Worm (Caenorhabditis elegans) whole organism, young adult: ENCODE data around the gene Y46G5A.7.

ENCODE experiments used
- B0336.3 ChIP-seq: fragments of 200-800 bp; sonication (Bioruptor generic); IDR thresholded peaks from 2 replicates; pipeline ENCODE4 v1.3.6; 2022; ENCODE audit warnings: missing genetic modification characterization, missing compliant biosample characterization
- D2030.7 ChIP-seq: fragments of 200-800 bp; sonication (Bioruptor generic); IDR thresholded peaks from 2 replicates; pipeline ENCODE4 v1.3.6; 2022; ENCODE audit warnings: missing genetic modification reagents, missing genetic modification characterization, missing compliant biosample characterization
- F33H1.4 ChIP-seq: fragments of 200-800 bp; sonication (Bioruptor generic); IDR thresholded peaks from 2 replicates; pipeline ENCODE4 v1.3.6; 2022; ENCODE audit warnings: missing genetic modification reagents, missing genetic modification characterization, missing compliant biosample characterization
- F39B2.1 ChIP-seq: fragments of 200-800 bp; sonication (Bioruptor generic); IDR thresholded peaks from 2 replicates; pipeline ENCODE4 v1.3.6; 2022; ENCODE audit warnings: missing genetic modification reagents, missing genetic modification characterization, missing compliant biosample characterization
- F57A8.1 ChIP-seq: fragments of 200-800 bp; sonication (Bioruptor generic); optimal IDR thresholded peaks from 2 replicates; lab custom pipeline; 2018; ENCODE audit warnings: mild to moderate bottlenecking, missing genetic modification characterization, moderate library complexity, missing compliant biosample characterization
- Y53F4B.3 ChIP-seq: fragments of 200-800 bp; sonication (Bioruptor generic); IDR thresholded peaks from 2 replicates; pipeline ENCODE4 v1.3.6; 2022; ENCODE audit warnings: missing genetic modification reagents, missing genetic modification characterization, missing compliant biosample characterization
- Y53G8AR.9 ChIP-seq: fragments of 200-800 bp; sonication (Bioruptor generic); conservative IDR thresholded peaks from 2 replicates; pipeline ENCODE4 v1.3.6; 2022; ENCODE audit warnings: missing genetic modification reagents, missing genetic modification characterization, missing compliant biosample characterization
- Y79H2A.3 ChIP-seq: fragments of 200-800 bp; sonication (Bioruptor generic); conservative IDR thresholded peaks from 2 replicates; pipeline ENCODE4 v1.3.6; 2022; ENCODE audit warnings: missing genetic modification reagents, missing genetic modification characterization, missing compliant biosample characterization
- ama-1 ChIP-seq, 3 experiments: fragments of 150-350 bp in 1 of 3; sonication (generic microtip) in 2 of 3; optimal IDR thresholded peaks; 2 replicates each; lab custom pipeline; 2014 to 2018; ENCODE audit warnings: missing biosample characterization in 2 of 3, missing genetic modification characterization in 2 of 3, missing genetic modification reagents in 2 of 3
- aptf-3 ChIP-seq: fragments of 200-800 bp; sonication (Bioruptor generic); IDR thresholded peaks from 2 replicates; pipeline ENCODE4 v1.3.6; 2022; ENCODE audit warnings: missing genetic modification characterization, missing compliant biosample characterization
- athp-1 ChIP-seq: sonication (generic microtip); optimal IDR thresholded peaks from 2 replicates; lab custom pipeline; 2017; ENCODE audit warnings: mild to moderate bottlenecking, missing genetic modification characterization, missing compliant biosample characterization
- attf-5 ChIP-seq: fragments of 200-800 bp; sonication (Bioruptor generic); optimal IDR thresholded peaks from 2 replicates; lab custom pipeline; 2018; ENCODE audit warnings: mild to moderate bottlenecking, missing genetic modification characterization, missing compliant biosample characterization
- cebp-1 ChIP-seq, 2 experiments: fragments of 200-800 bp in 1 of 2; sonication (Bioruptor generic) in 1 of 2; sonication (generic microtip) in 1 of 2; IDR thresholded peaks in 1 of 2; optimal IDR thresholded peaks in 1 of 2; 2 replicates each; pipeline versions ENCODE4 v1.3.6 to Lab custom; 2017 to 2022; ENCODE audit warnings: missing compliant biosample characterization in 2 of 2, missing genetic modification characterization in 2 of 2, mild to moderate bottlenecking in 1 of 2, missing genetic modification reagents in 1 of 2, moderate library complexity in 1 of 2
- ceh-40 ChIP-seq: fragments of 200-800 bp; sonication (Bioruptor generic); IDR thresholded peaks from 2 replicates; pipeline ENCODE4 v1.3.6; 2022; ENCODE audit warnings: missing genetic modification characterization, missing compliant biosample characterization
- ceh-58 ChIP-seq: fragments of 200-800 bp; sonication (Bioruptor generic); IDR thresholded peaks from 2 replicates; pipeline ENCODE4 v1.3.6; 2022; ENCODE audit warnings: missing genetic modification characterization, missing compliant biosample characterization
- dpl-1 ChIP-seq: fragments of 150-350 bp; optimal IDR thresholded peaks from 2 replicates; lab custom pipeline; 2014; ENCODE audit warnings: missing biosample characterization, missing genetic modification reagents, missing genetic modification characterization
- efl-1 ChIP-seq: fragments of 150-350 bp; optimal IDR thresholded peaks from 2 replicates; lab custom pipeline; 2014; ENCODE audit warnings: missing biosample characterization, missing genetic modification reagents, missing genetic modification characterization
- egl-18 ChIP-seq: fragments of 200-800 bp; sonication (Bioruptor generic); IDR thresholded peaks from 2 replicates; pipeline ENCODE4 v1.3.6; 2022; ENCODE audit warnings: missing genetic modification reagents, missing genetic modification characterization, missing compliant biosample characterization
- gei-17 ChIP-seq: fragments of 200-800 bp; sonication (Bioruptor generic); optimal IDR thresholded peaks from 2 replicates; lab custom pipeline; 2018; ENCODE audit warnings: mild to moderate bottlenecking, missing genetic modification characterization, missing compliant biosample characterization
- hmg-1.2 ChIP-seq: fragments of 200-800 bp; sonication (Bioruptor generic); IDR thresholded peaks from 2 replicates; pipeline ENCODE4 v1.3.6; 2022; ENCODE audit warnings: missing genetic modification reagents, missing genetic modification characterization, missing compliant biosample characterization
- hrde-1 ChIP-seq: sonication (generic microtip); optimal IDR thresholded peaks from 2 replicates; lab custom pipeline; 2016; ENCODE audit warnings: missing genetic modification characterization, mild to moderate bottlenecking, missing compliant biosample characterization, moderate library complexity, missing genotype, missing genetic modification reagents, borderline replicate concordance
- hsf-1 ChIP-seq: fragments of 200-800 bp; sonication (Bioruptor generic); IDR thresholded peaks from 2 replicates; pipeline ENCODE4 v1.3.6; 2022; ENCODE audit warnings: missing genetic modification reagents, missing genetic modification characterization, missing compliant biosample characterization
- lin-26 ChIP-seq: fragments of 200-800 bp; sonication (Bioruptor generic); IDR thresholded peaks from 2 replicates; pipeline ENCODE4 v1.3.6; 2022; ENCODE audit warnings: missing genetic modification reagents, missing genetic modification characterization, missing compliant biosample characterization
- lin-35 ChIP-seq, 3 experiments: fragments of 150-350 bp in 2 of 3; sonication (generic microtip) in 1 of 3; optimal IDR thresholded peaks; 2 replicates each; lab custom pipeline; 2014 to 2018; ENCODE audit warnings: missing biosample characterization in 3 of 3, missing genetic modification characterization in 3 of 3, missing genetic modification reagents in 3 of 3
- lin-54 ChIP-seq: fragments of 200-800 bp; sonication (Bioruptor generic); optimal IDR thresholded peaks from 2 replicates; lab custom pipeline; 2018; ENCODE audit warnings: mild to moderate bottlenecking, missing genetic modification characterization, missing compliant biosample characterization
- lsl-1 ChIP-seq: fragments of 200-800 bp; sonication (Bioruptor generic); optimal IDR thresholded peaks from 2 replicates; lab custom pipeline; 2018; ENCODE audit warnings: mild to moderate bottlenecking, missing genetic modification characterization, moderate library complexity, missing compliant biosample characterization
- madf-3 ChIP-seq: fragments of 200-800 bp; sonication (Bioruptor generic); IDR thresholded peaks from 2 replicates; pipeline ENCODE4 v1.3.6; 2022; ENCODE audit warnings: missing genetic modification reagents, missing genetic modification characterization, missing compliant biosample characterization
- madf-6 ChIP-seq: fragments of 200-800 bp; sonication (Bioruptor generic); IDR thresholded peaks from 2 replicates; pipeline ENCODE4 v1.3.6; 2022; ENCODE audit warnings: missing genetic modification reagents, missing genetic modification characterization, missing compliant biosample characterization
- nfya-2 ChIP-seq: fragments of 200-800 bp; sonication (Bioruptor generic); IDR thresholded peaks from 2 replicates; pipeline ENCODE4 v1.3.6; 2022; ENCODE audit warnings: missing genetic modification reagents, missing genetic modification characterization, missing compliant biosample characterization
- nhr-120 ChIP-seq: fragments of 200-800 bp; sonication (Bioruptor generic); IDR thresholded peaks from 2 replicates; pipeline ENCODE4 v1.3.6; 2022; ENCODE audit warnings: missing genetic modification characterization, missing compliant biosample characterization
- nhr-27 ChIP-seq: fragments of 200-800 bp; sonication (Bioruptor generic); optimal IDR thresholded peaks from 2 replicates; lab custom pipeline; 2018; ENCODE audit warnings: mild to moderate bottlenecking, missing genetic modification characterization, moderate library complexity, missing compliant biosample characterization
- nhr-90 ChIP-seq: sonication (generic microtip); optimal IDR thresholded peaks from 2 replicates; lab custom pipeline; 2016; ENCODE audit warnings: missing genotype, mild to moderate bottlenecking, missing genetic modification characterization, missing compliant biosample characterization
- pbrm-1 ChIP-seq: fragments of 200-800 bp; sonication (Bioruptor generic); IDR thresholded peaks from 2 replicates; pipeline ENCODE4 v1.3.6; 2022; ENCODE audit warnings: missing genetic modification reagents, missing genetic modification characterization, missing compliant biosample characterization
- pha-4 ChIP-seq: fragments of 150-350 bp; sonication (generic microtip); optimal IDR thresholded peaks from 2 replicates; lab custom pipeline; 2014; ENCODE audit warnings: missing biosample characterization, missing genetic modification reagents, missing genetic modification characterization
- rcor-1 ChIP-seq: fragments of 200-800 bp; sonication (Bioruptor generic); IDR thresholded peaks from 2 replicates; pipeline ENCODE4 v1.3.6; 2022; ENCODE audit warnings: missing genetic modification reagents, missing genetic modification characterization, missing compliant biosample characterization
- sea-2 ChIP-seq: fragments of 200-800 bp; sonication (Bioruptor generic); IDR thresholded peaks from 2 replicates; pipeline ENCODE4 v1.3.6; 2022; ENCODE audit warnings: missing genetic modification characterization, missing compliant biosample characterization
- snpc-1.3 ChIP-seq: sonication (generic microtip); optimal IDR thresholded peaks from 2 replicates; lab custom pipeline; 2017; ENCODE audit warnings: missing genetic modification characterization, mild to moderate bottlenecking, missing compliant biosample characterization, antibody characterized with exemption, moderate library complexity, missing genotype, missing genetic modification reagents; ENCODE audit not compliant: insufficient read depth
- unc-130 ChIP-seq: sonication (generic microtip); optimal IDR thresholded peaks from 2 replicates; lab custom pipeline; 2016; ENCODE audit warnings: missing genetic modification reagents, missing genetic modification characterization, missing compliant biosample characterization
- ztf-25 ChIP-seq: fragments of 200-800 bp; sonication (Bioruptor generic); IDR thresholded peaks from 2 replicates; pipeline ENCODE4 v1.3.6; 2022; ENCODE audit warnings: missing genetic modification reagents, missing genetic modification characterization, missing compliant biosample characterization
- ztf-28 ChIP-seq: fragments of 200-800 bp; sonication (Bioruptor generic); IDR thresholded peaks from 2 replicates; pipeline ENCODE4 v1.3.6; 2022; ENCODE audit warnings: missing genetic modification reagents, missing genetic modification characterization, missing compliant biosample characterization

Gene Y46G5A.7

DNA sequence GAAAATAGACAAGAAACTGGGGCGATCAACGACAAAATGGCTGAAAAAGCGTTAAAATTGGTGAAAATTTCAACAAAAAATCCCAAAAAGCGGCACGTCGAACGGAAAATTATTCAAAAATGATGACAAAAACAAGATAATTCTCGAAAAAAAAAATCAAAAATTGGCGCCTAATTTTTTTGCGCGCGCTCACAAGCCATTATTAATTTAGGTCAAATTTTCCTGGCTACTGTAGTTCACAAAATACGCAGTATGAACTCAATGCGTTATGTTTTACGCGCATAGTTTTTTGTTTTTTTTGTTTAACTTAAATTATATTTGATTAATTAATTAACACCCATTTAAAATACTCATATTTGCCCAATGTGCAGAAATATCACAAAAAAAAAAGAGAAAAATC lies 16.8 kb downstream of the Y46G5A.7 start (continued):
- TF ChIP-seq F39B2.1 (no peak), nhr-120 (no peak), pha-4 (no peak), hrde-1 (tag; lab: Kevin White, UChicago) (peak; percentile 37), Y79H2A.3 (GFP tag; lab: Robert Waterston, UW) (peak; percentile 78; the same call in 1 of the 2 replicates), ztf-25 (GFP tag; lab: Robert Waterston, UW) (no peak), unc-130 (GFP tag; lab: Kevin White, UChicago) (peak; percentile 56), Y53G8AR.9 (GFP tag; lab: Robert Waterston, UW) (peak; percentile 60; the same call in 1 of the 2 replicates), aptf-3 (GFP tag; lab: Robert Waterston, UW) (no peak), F57A8.1 (GFP tag; lab: Kevin White, UChicago) (no peak), B0336.3 (0 out of 2 replicates have a peak, but pooled peaks have one; percentile 18), snpc-1.3 (tag; lab: Kevin White, UChicago) (peak; percentile 75), gei-17 (GFP tag; lab: Kevin White, UChicago) (no peak), nhr-90 (no peak), sea-2 (GFP tag; lab: Robert Waterston, UW) (no peak), nfya-2 (no peak)

DNA sequence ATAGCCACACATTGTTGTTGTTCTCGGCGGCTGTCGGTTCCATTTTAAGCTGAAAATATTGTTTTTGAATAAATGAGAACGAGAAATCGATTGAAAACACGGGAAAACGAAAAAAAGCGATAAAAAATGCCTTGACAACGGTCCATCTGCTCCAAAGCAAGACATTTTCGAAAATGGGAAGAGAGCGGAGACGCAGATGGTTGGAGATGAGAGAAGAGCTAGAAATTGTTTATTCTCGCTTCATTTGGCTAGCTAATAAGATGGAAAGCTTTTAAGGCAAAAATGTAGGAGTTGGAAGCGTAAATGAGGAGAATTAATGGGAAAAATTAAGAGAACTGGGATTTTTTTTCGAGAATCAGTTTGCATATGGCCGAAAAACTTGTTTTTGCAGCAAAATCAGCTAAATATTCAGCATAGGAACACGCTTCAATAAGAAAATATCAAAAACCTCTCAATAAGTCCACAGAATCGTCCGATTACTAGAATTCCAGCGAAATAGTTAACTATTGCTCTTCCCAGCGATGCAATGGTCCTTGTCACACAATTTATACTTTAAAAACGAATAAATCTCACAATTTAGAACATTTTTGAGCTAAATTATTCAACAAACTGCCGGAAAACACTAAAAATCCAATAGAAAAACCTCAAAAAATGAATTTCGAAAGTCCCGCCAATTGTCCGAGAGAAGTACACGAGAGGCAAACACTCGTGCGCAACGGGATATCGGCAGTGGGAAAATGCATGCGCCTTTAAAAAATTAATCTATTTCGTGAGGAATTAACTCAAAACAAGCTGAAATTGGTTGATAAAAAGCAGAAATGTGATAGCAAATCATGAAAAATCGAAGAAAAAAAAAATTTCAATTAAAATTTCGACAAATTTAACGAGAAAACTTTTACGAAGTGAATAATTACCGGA lies 17.6 kb downstream of the Y46G5A.7 start, which contains the start of gene pisy-1:
pisy-1 (minus strand) TSS at position 51 of the 918 bp plus-strand sequence.
- no peak for TF ChIP-seq hmg-1.2 (GFP tag; lab: Robert Waterston, UW)
- peak; percentile 28 for TF ChIP-seq madf-6
- TF ChIP-seq hsf-1 (GFP tag; lab: Robert Waterston, UW): 0 out of 2 replicates have a peak, but pooled peaks have one; percentile 44
- peak; percentile 31 for TF ChIP-seq snpc-1.3 (tag; lab: Kevin White, UChicago)
- TF ChIP-seq lin-54 (GFP tag; lab: Kevin White, UChicago): peak; percentile 70
- peak; percentile 55 for TF ChIP-seq F33H1.4 (GFP tag; lab: Robert Waterston, UW)
- TF ChIP-seq lin-35 (GFP tag; optimal IDR thresholded peaks at IDR 0.05; lab: Kevin White, UChicago): peak in 1 of 3 experiments; percentile 56
- peak; percentile 53 for TF ChIP-seq dpl-1 (GFP tag; lab: Kevin White, UChicago)
- no peak for TF ChIP-seq gei-17 (GFP tag; lab: Kevin White, UChicago)
- peak; percentile 18 for TF ChIP-seq athp-1 (tag; lab: Kevin White, UChicago)
- no peak for TF ChIP-seq rcor-1 (GFP tag; lab: Robert Waterston, UW)
- peak; percentile 13 for TF ChIP-seq efl-1 (GFP tag; lab: Kevin White, UChicago)
- no peak for TF ChIP-seq ztf-28
- no peak for TF ChIP-seq ama-1 (optimal IDR thresholded peaks at IDR 0.05; lab: Kevin White, UChicago)
- TF ChIP-seq ama-1 (GFP tag; optimal IDR thresholded peaks at IDR 0.05; lab: Kevin White, UChicago): no peak
- peak; percentile 14 for TF ChIP-seq lsl-1 (GFP tag; lab: Kevin White, UChicago)
- TF ChIP-seq attf-5 (GFP tag; lab: Kevin White, UChicago): peak; percentile 19
- peak; percentile 16; the same call in 1 of the 2 replicates for TF ChIP-seq pbrm-1 (GFP tag; lab: Robert Waterston, UW)
- no peak for TF ChIP-seq nhr-27 (tag; lab: Kevin White, UChicago)
- TF ChIP-seq Y79H2A.3 (GFP tag; lab: Robert Waterston, UW): peak; percentile 58; the same call in 1 of the 2 replicates
- TF ChIP-seq ceh-40 (GFP tag; lab: Robert Waterston, UW): 0 out of 2 replicates have a peak, but pooled peaks have one; percentile 16
- 0 out of 2 replicates have a peak, but pooled peaks have one; percentile 6 for TF ChIP-seq ceh-58 (GFP tag; lab: Robert Waterston, UW)
- TF ChIP-seq cebp-1 (GFP tag; IDR thresholded peaks at IDR 0.05; lab: Robert Waterston, UW): no peak
- peak; percentile 51 for TF ChIP-seq cebp-1 (tag; optimal IDR thresholded peaks at IDR 0.05; lab: Kevin White, UChicago)
- TF ChIP-seq lin-26 (GFP tag; lab: Robert Waterston, UW): 0 out of 2 replicates have a peak, but pooled peaks have one; percentile 44
- peak; percentile 61 for TF ChIP-seq madf-3 (GFP tag; lab: Robert Waterston, UW)
- 0 out of 2 replicates have a peak, but pooled peaks have one; percentile 44 for TF ChIP-seq egl-18
- no peak for TF ChIP-seq Y53F4B.3 (GFP tag; lab: Robert Waterston, UW)
- peak; percentile 31 for TF ChIP-seq D2030.7 (GFP tag; lab: Robert Waterston, UW)
